Worm (Caenorhabditis elegans) whole organism, L1 larva: Measurements from ENCODE around the gene ZK563.2.

Experiments used
- ama-1 ChIP-seq: fragments of 150-350 bp; optimal IDR thresholded peaks from 2 replicates; lab custom pipeline; 2014
- ces-1 ChIP-seq: fragments of 150-350 bp; optimal IDR thresholded peaks from 2 replicates; lab custom pipeline; 2014; ENCODE audit warnings: missing biosample characterization, missing genetic modification reagents, missing genetic modification characterization
- fos-1 ChIP-seq: fragments of 150-350 bp; optimal IDR thresholded peaks from 2 replicates; lab custom pipeline; 2014; ENCODE audit warnings: missing biosample characterization, missing genetic modification characterization
- lsy-2 ChIP-seq, 2 experiments: fragments of 150-350 bp; optimal IDR thresholded peaks; 2 replicates each; lab custom pipeline; 2014; ENCODE audit warnings: missing biosample characterization in 2 of 2, missing genetic modification characterization in 2 of 2
- mdl-1 ChIP-seq, 2 experiments: fragments of 150-350 bp; optimal IDR thresholded peaks; 2 replicates each; lab custom pipeline; 2014 to 2017; ENCODE audit warnings: missing biosample characterization in 2 of 2, missing genetic modification characterization in 2 of 2, inconsistent platforms in 1 of 2
- nhr-76 ChIP-seq: sonication (generic microtip); optimal IDR thresholded peaks from 2 replicates; lab custom pipeline; 2017; ENCODE audit warnings: missing biosample characterization, missing genetic modification characterization
- pqm-1 ChIP-seq: sonication (generic microtip); optimal IDR thresholded peaks from 3 replicates; lab custom pipeline; 2017; ENCODE audit warnings: missing biosample characterization, missing genetic modification characterization
- rnt-1 ChIP-seq: sonication (generic microtip); optimal IDR thresholded peaks from 2 replicates; lab custom pipeline; 2016; ENCODE audit warnings: mild to moderate bottlenecking, missing genetic modification characterization, moderate library complexity, missing compliant biosample characterization
- snpc-4 ChIP-seq: fragments of 150-350 bp; optimal IDR thresholded peaks from 2 replicates; lab custom pipeline; 2014; ENCODE audit warnings: missing biosample characterization, missing genetic modification characterization
- sox-4 ChIP-seq: sonication (generic microtip); optimal IDR thresholded peaks from 2 replicates; lab custom pipeline; 2016; ENCODE audit warnings: missing genetic modification characterization, missing compliant biosample characterization
- sup-37 ChIP-seq: fragments of 200-800 bp; sonication (Bioruptor generic); optimal IDR thresholded peaks from 2 replicates; lab custom pipeline; 2018; ENCODE audit warnings: mild to moderate bottlenecking, missing genetic modification characterization, missing compliant biosample characterization
- unc-86 ChIP-seq: sonication (generic microtip); optimal IDR thresholded peaks from 2 replicates; lab custom pipeline; 2016; ENCODE audit warnings: missing genetic modification characterization, missing compliant biosample characterization

ce11 chrX:3334115-3334514 is 34.6 kb upstream of the ZK563.2 start:
- no peak for TF ChIP-seq sox-4
- no peak for TF ChIP-seq fos-1 (tag; lab: Kevin White, UChicago)
- TF ChIP-seq nhr-76 (tag; lab: Kevin White, UChicago), result no peak
- no peak for TF ChIP-seq ama-1 (lab: Kevin White, UChicago)
- no peak for TF ChIP-seq snpc-4 (tag; lab: Kevin White, UChicago)
- no peak for TF ChIP-seq pqm-1 (tag; lab: Kevin White, UChicago)
- TF ChIP-seq ces-1, result no peak
- no peak for TF ChIP-seq unc-86 (tag; lab: Kevin White, UChicago)
- TF ChIP-seq rnt-1 (tag; lab: Kevin White, UChicago), result no peak
- TF ChIP-seq sup-37 (GFP tag; lab: Kevin White, UChicago), result no peak
- TF ChIP-seq lsy-2 (tag; optimal IDR thresholded peaks at IDR 0.05; lab: Kevin White, UChicago), result no peak
- TF ChIP-seq mdl-1 (tag; optimal IDR thresholded peaks at IDR 0.05; lab: Kevin White, UChicago), result no peak
